Fruit fly (Drosophila melanogaster) whole organism, embryonic: ENCODE data around the gene Doc1.
A peak's percentile ranks its signal among the peaks of the same experiment; 100 is the strongest.

ENCODE experiments used
- CG11398 ChIP-seq: fragments of 200-800 bp; sonication (Bioruptor generic); optimal IDR thresholded peaks from 2 replicates; lab custom pipeline; 2016; ENCODE audit warnings: missing biosample characterization, missing genetic modification characterization
- CG12219 ChIP-seq: fragments of 200-800 bp; sonication (Bioruptor generic); optimal IDR thresholded peaks from 3 replicates; lab custom pipeline; 2018; ENCODE audit warnings: missing biosample characterization, mild to moderate bottlenecking, missing genetic modification characterization
- CG12391 ChIP-seq: fragments of 200-800 bp; sonication (Bioruptor generic); optimal IDR thresholded peaks from 3 replicates; lab custom pipeline; 2018; ENCODE audit warnings: missing biosample characterization, mild to moderate bottlenecking, missing genetic modification characterization, moderate library complexity
- CG15696 ChIP-seq: fragments of 200-800 bp; sonication (Bioruptor generic); optimal IDR thresholded peaks from 2 replicates; lab custom pipeline; 2019; ENCODE audit warnings: missing biosample characterization, mild to moderate bottlenecking, missing genetic modification characterization, moderate library complexity
- CG16815 ChIP-seq: fragments of 200-800 bp; sonication (Bioruptor generic); optimal IDR thresholded peaks from 3 replicates; lab custom pipeline; 2017; ENCODE audit warnings: missing biosample characterization, mild to moderate bottlenecking, missing genetic modification characterization
- CG16863 ChIP-seq: fragments of 200-800 bp; sonication (Bioruptor generic); optimal IDR thresholded peaks from 3 replicates; lab custom pipeline; 2016; ENCODE audit warnings: missing biosample characterization, missing genetic modification characterization
- CG17361 ChIP-seq: fragments of 200-800 bp; sonication (Bioruptor generic); IDR thresholded peaks from 3 replicates; pipeline ENCODE4 v1.3.6; 2022; ENCODE audit warnings: missing biosample characterization, missing genetic modification characterization
- CG17385 ChIP-seq: fragments of 200-800 bp; sonication (Bioruptor generic); optimal IDR thresholded peaks from 3 replicates; lab custom pipeline; 2018; ENCODE audit warnings: missing biosample characterization, mild to moderate bottlenecking, missing genetic modification characterization
- CG17829 ChIP-seq: fragments of 200-800 bp; optimal IDR thresholded peaks from 2 replicates; lab custom pipeline; 2019; ENCODE audit warnings: missing biosample characterization, mild to moderate bottlenecking, missing genetic modification characterization, moderate library complexity
- CG1832 ChIP-seq: fragments of 200-800 bp; sonication (Bioruptor generic); optimal IDR thresholded peaks from 2 replicates; lab custom pipeline; 2017; ENCODE audit warnings: missing biosample characterization, mild to moderate bottlenecking, missing genetic modification characterization, inconsistent platforms
- CG18764 ChIP-seq: fragments of 200-800 bp; sonication (Bioruptor generic); optimal IDR thresholded peaks from 3 replicates; lab custom pipeline; 2016; ENCODE audit warnings: missing biosample characterization, missing genetic modification characterization
- CG30020 ChIP-seq: fragments of 200-800 bp; optimal IDR thresholded peaks from 2 replicates; lab custom pipeline; 2019; ENCODE audit warnings: missing biosample characterization, mild to moderate bottlenecking, missing genetic modification characterization, moderate library complexity
- CG31441 ChIP-seq: fragments of 200-800 bp; sonication (Bioruptor generic); IDR thresholded peaks from 2 replicates; pipeline ENCODE4 v1.3.6; 2022; ENCODE audit warnings: missing biosample characterization, missing genetic modification characterization
- CG32532 ChIP-seq: fragments of 200-800 bp; sonication (Bioruptor generic); IDR thresholded peaks from 2 replicates; pipeline ENCODE4 v1.3.6; 2022; ENCODE audit warnings: missing biosample characterization, missing genetic modification characterization
- CG4730 ChIP-seq: fragments of 200-800 bp; sonication (Bioruptor generic); IDR thresholded peaks from 2 replicates; pipeline ENCODE4 v1.3.6; 2022; ENCODE audit warnings: missing biosample characterization, missing genetic modification characterization
- CG8924 ChIP-seq: fragments of 200-800 bp; optimal IDR thresholded peaks from 3 replicates; lab custom pipeline; 2019; ENCODE audit warnings: missing biosample characterization, mild to moderate bottlenecking, missing genetic modification characterization, moderate library complexity
- CG8944 ChIP-seq: fragments of 200-800 bp; sonication (Bioruptor generic); optimal IDR thresholded peaks from 3 replicates; lab custom pipeline; 2016; ENCODE audit warnings: missing biosample characterization, missing genetic modification characterization
- CG9609 ChIP-seq: fragments of 200-800 bp; sonication (Bioruptor generic); optimal IDR thresholded peaks from 3 replicates; lab custom pipeline; 2016; ENCODE audit warnings: missing biosample characterization, missing genetic modification characterization
- Doc3 ChIP-seq: fragments of 200-800 bp; sonication (Bioruptor generic); IDR thresholded peaks from 3 replicates; pipeline ENCODE4 v1.3.6; 2022; ENCODE audit warnings: missing biosample characterization, missing genetic modification characterization; ENCODE audit not compliant: partially characterized antibody
- HLH4C ChIP-seq: fragments of 200-800 bp; sonication (Bioruptor generic); IDR thresholded peaks from 3 replicates; pipeline ENCODE4 v1.3.6; 2022; ENCODE audit warnings: missing biosample characterization, missing genetic modification characterization; ENCODE audit not compliant: partially characterized antibody
- HLHmδ ChIP-seq: fragments of 200-800 bp; sonication (Bioruptor generic); optimal IDR thresholded peaks from 2 replicates; lab custom pipeline; 2018; ENCODE audit warnings: missing biosample characterization, mild to moderate bottlenecking, missing genetic modification characterization, moderate library complexity
- Hr3 ChIP-seq: fragments of 200-800 bp; sonication (Bioruptor generic); optimal IDR thresholded peaks from 3 replicates; lab custom pipeline; 2016; ENCODE audit warnings: missing biosample characterization, missing genetic modification characterization
- Hr51 ChIP-seq, 2 experiments: fragments of 200-800 bp; sonication (Bioruptor generic); optimal IDR thresholded peaks; 2 replicates in 1 of 2; 3 replicates in 1 of 2; lab custom pipeline; 2016 to 2018; ENCODE audit warnings: missing biosample characterization in 2 of 2, missing genetic modification characterization in 2 of 2, mild to moderate bottlenecking in 1 of 2, moderate library complexity in 1 of 2
- Spps ChIP-seq: fragments of 200-800 bp; sonication (Bioruptor generic); optimal IDR thresholded peaks from 2 replicates; lab custom pipeline; 2018; ENCODE audit warnings: missing biosample characterization, mild to moderate bottlenecking, missing genetic modification characterization
- Trl ChIP-seq, 3 experiments: fragments of >200 bp in 2 of 3; fragments of 200-800 bp in 1 of 3; sonication (Bioruptor generic) in 1 of 3; optimal IDR thresholded peaks; 2 replicates in 1 of 3; 3 replicates in 2 of 3; lab custom pipeline; 2016 to 2017; ENCODE audit warnings: missing biosample characterization in 1 of 3, missing genetic modification characterization in 1 of 3
- Xbp1 ChIP-seq: fragments of 200-800 bp; sonication (Bioruptor generic); optimal IDR thresholded peaks from 3 replicates; lab custom pipeline; 2016; ENCODE audit warnings: missing biosample characterization, mild to moderate bottlenecking, missing genetic modification characterization
- Xrp1 ChIP-seq: fragments of 200-800 bp; sonication (Bioruptor generic); IDR thresholded peaks from 2 replicates; pipeline ENCODE4 v1.3.6; 2022; ENCODE audit warnings: missing biosample characterization, missing genetic modification characterization
- YL-1 ChIP-seq: fragments of 200-800 bp; sonication (Bioruptor generic); optimal IDR thresholded peaks from 3 replicates; lab custom pipeline; 2017; ENCODE audit warnings: missing biosample characterization, mild to moderate bottlenecking, missing genetic modification characterization
- amos ChIP-seq: fragments of 200-800 bp; sonication (Bioruptor generic); IDR thresholded peaks from 2 replicates; pipeline ENCODE4 v1.3.6; 2022; ENCODE audit warnings: missing biosample characterization, missing genetic modification characterization; ENCODE audit not compliant: partially characterized antibody
- bbx ChIP-seq: fragments of 200-800 bp; sonication (Bioruptor generic); IDR thresholded peaks from 2 replicates; pipeline ENCODE4 v1.3.6; 2022; ENCODE audit warnings: missing biosample characterization, missing genetic modification characterization; ENCODE audit not compliant: partially characterized antibody
- bsh ChIP-seq, 2 experiments: fragments of 200-800 bp; sonication (Bioruptor generic); optimal IDR thresholded peaks; 2 replicates each; lab custom pipeline; 2017 to 2018; ENCODE audit warnings: mild to moderate bottlenecking in 2 of 2, missing biosample characterization in 2 of 2, missing genetic modification characterization in 2 of 2, moderate library complexity in 1 of 2
- btn ChIP-seq: fragments of 200-800 bp; sonication (Bioruptor generic); optimal IDR thresholded peaks from 2 replicates; lab custom pipeline; 2016; ENCODE audit warnings: missing biosample characterization, missing genetic modification characterization
- danr ChIP-seq: fragments of 200-800 bp; sonication (Bioruptor generic); IDR thresholded peaks from 2 replicates; pipeline ENCODE4 v1.3.6; 2022; ENCODE audit warnings: missing biosample characterization, missing genetic modification characterization
- dm ChIP-seq: fragments of 200-800 bp; sonication (Bioruptor generic); optimal IDR thresholded peaks from 3 replicates; lab custom pipeline; 2016; ENCODE audit warnings: missing biosample characterization, missing genetic modification characterization
- dpn ChIP-seq, 2 experiments: fragments of 200-800 bp; sonication (Bioruptor generic); optimal IDR thresholded peaks; 3 replicates each; lab custom pipeline; 2016; ENCODE audit warnings: missing biosample characterization in 2 of 2, missing genetic modification characterization in 2 of 2
- dysf ChIP-seq: fragments of 200-800 bp; sonication (Bioruptor generic); IDR thresholded peaks from 3 replicates; pipeline ENCODE4 v1.3.6; 2022; ENCODE audit warnings: missing biosample characterization, missing genetic modification characterization
- esg ChIP-seq: fragments of 200-800 bp; sonication (Bioruptor generic); conservative IDR thresholded peaks from 2 replicates; pipeline ENCODE4 v1.3.6; 2022; ENCODE audit warnings: missing biosample characterization, missing genetic modification characterization
- eyg ChIP-seq: fragments of 200-800 bp; sonication (Bioruptor generic); optimal IDR thresholded peaks from 3 replicates; lab custom pipeline; 2016; ENCODE audit warnings: missing biosample characterization, missing genetic modification characterization
- ftz-f1 ChIP-seq: fragments of 200-800 bp; sonication (Bioruptor generic); optimal IDR thresholded peaks from 2 replicates; lab custom pipeline; 2016; ENCODE audit warnings: missing biosample characterization, missing genetic modification characterization
- gem ChIP-seq: fragments of 200-800 bp; sonication (Bioruptor generic); optimal IDR thresholded peaks from 2 replicates; lab custom pipeline; 2019; ENCODE audit warnings: missing biosample characterization, mild to moderate bottlenecking, missing genetic modification characterization, moderate library complexity
- maf-S ChIP-seq: fragments of 200-800 bp; sonication (Bioruptor generic); optimal IDR thresholded peaks from 2 replicates; lab custom pipeline; 2016; ENCODE audit warnings: missing biosample characterization, missing genetic modification characterization
- nerfin-2 ChIP-seq: fragments of 200-800 bp; sonication (Bioruptor generic); IDR thresholded peaks from 2 replicates; pipeline ENCODE4 v1.3.6; 2022; ENCODE audit warnings: missing biosample characterization, missing genetic modification characterization; ENCODE audit not compliant: partially characterized antibody
- pum ChIP-seq: fragments of 200-800 bp; sonication (Bioruptor generic); optimal IDR thresholded peaks from 2 replicates; lab custom pipeline; 2016; ENCODE audit warnings: missing biosample characterization, missing genetic modification characterization
- sens ChIP-seq: fragments of 200-800 bp; sonication (Bioruptor generic); peaks from one replicate; lab custom pipeline; 2016; ENCODE audit warnings: missing biosample characterization, missing genetic modification characterization
- tgo ChIP-seq: fragments of 200-800 bp; sonication (Bioruptor generic); IDR thresholded peaks from 3 replicates; pipeline ENCODE4 v1.3.6; 2022; ENCODE audit warnings: missing biosample characterization, missing genetic modification characterization
- twi ChIP-seq: fragments of 200-800 bp; optimal IDR thresholded peaks from 2 replicates; lab custom pipeline; 2019; ENCODE audit warnings: missing biosample characterization, mild to moderate bottlenecking, missing genetic modification characterization, moderate library complexity
- vfl ChIP-seq: fragments of 200-800 bp; sonication (Bioruptor generic); optimal IDR thresholded peaks from 2 replicates; lab custom pipeline; 2016; ENCODE audit warnings: missing biosample characterization, missing genetic modification characterization
- vvl ChIP-seq: fragments of 200-800 bp; sonication (Bioruptor generic); IDR thresholded peaks from 2 replicates; pipeline ENCODE4 v1.3.6; 2022; ENCODE audit warnings: missing biosample characterization, missing genetic modification characterization
- wek ChIP-seq: fragments of 200-800 bp; sonication (Bioruptor generic); optimal IDR thresholded peaks from 3 replicates; lab custom pipeline; 2018; ENCODE audit warnings: missing biosample characterization, mild to moderate bottlenecking, missing genetic modification characterization, moderate library complexity
- zfh2 ChIP-seq: fragments of 200-800 bp; sonication (Bioruptor generic); optimal IDR thresholded peaks from 2 replicates; lab custom pipeline; 2016; ENCODE audit warnings: missing biosample characterization, missing genetic modification characterization

Gene Doc1

DNA sequence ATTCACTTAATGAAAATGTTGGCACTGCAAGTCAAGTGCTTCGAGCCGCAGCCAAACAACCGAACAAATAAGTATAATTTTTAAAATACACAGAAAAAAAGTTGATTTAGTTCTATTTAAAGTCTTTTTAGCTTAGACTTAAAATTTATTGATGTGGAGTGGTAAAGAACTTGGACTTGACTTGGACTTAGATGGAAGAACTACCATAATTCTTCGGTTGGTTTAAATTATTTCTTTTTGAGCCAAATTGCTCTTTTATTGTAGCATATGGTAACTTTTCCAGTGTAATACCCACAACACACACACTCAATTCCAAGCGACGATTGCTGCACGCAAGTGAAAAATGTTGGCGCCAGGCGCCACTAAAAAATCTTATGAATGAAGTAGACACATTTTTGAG lies 13.1 kb upstream of the Doc1 start:
- TF ChIP-seq CG9609 (GFP tag; lab: Kevin White, UChicago) (peak; percentile 38), Doc3 (no peak), CG4730 (GFP tag; lab: Robert Waterston, UW) (no peak), esg (peak; percentile 31; the same call in 1 of the 2 replicates), YL-1 (GFP tag; lab: Kevin White, UChicago) (no peak), amos (GFP tag; lab: Robert Waterston, UW) (no peak), CG30020 (tag; lab: Kevin White, UChicago) (no peak), Hr3 (peak; percentile 28), sens (GFP tag; lab: Kevin White, UChicago) (peak; percentile 95), pum (GFP tag; lab: Kevin White, UChicago) (peak; percentile 39), btn (GFP tag; lab: Kevin White, UChicago) (no peak), bbx (GFP tag; lab: Robert Waterston, UW) (no peak), wek (GFP tag; lab: Kevin White, UChicago) (no peak), dm (GFP tag; lab: Kevin White, UChicago) (peak; percentile 23), CG15696 (tag; lab: Kevin White, UChicago) (peak; percentile 59), dpn (GFP tag; optimal IDR thresholded peaks at IDR 0.05; lab: Kevin White, UChicago) (peak; percentile 33 to 48), vvl (peak; percentile 22; the same call in 1 of the 2 replicates), zfh2 (GFP tag; lab: Kevin White, UChicago) (no peak), maf-S (GFP tag; lab: Kevin White, UChicago) (no peak), Hr51 (GFP tag; optimal IDR thresholded peaks at IDR 0.05; lab: Kevin White, UChicago) (peak in 1 of 2 experiments; percentile 27), Xbp1 (peak; percentile 31), CG31441 (GFP tag; lab: Robert Waterston, UW) (peak; percentile 51; the same call in 1 of the 2 replicates), HLHmδ (GFP tag; lab: Kevin White, UChicago) (no peak), dysf (GFP tag; lab: Robert Waterston, UW) (0 out of 3 replicates have a peak, but pooled peaks have one; percentile 10), CG32532 (GFP tag; lab: Robert Waterston, UW) (no peak), HLH4C (no peak), Trl (optimal IDR thresholded peaks at IDR 0.05; lab: Kevin White, UChicago) (no peak), Trl (GFP tag; optimal IDR thresholded peaks at IDR 0.05; lab: Kevin White, UChicago) (peak; percentile 31), CG17361 (GFP tag; lab: Robert Waterston, UW) (0 out of 3 replicates have a peak, but pooled peaks have one; percentile 25), CG11398 (GFP tag; lab: Kevin White, UChicago) (peak; percentile 8), CG8944 (GFP tag; lab: Kevin White, UChicago) (peak; percentile 27), CG8924 (tag; lab: Kevin White, UChicago) (peak; percentile 69), CG1832 (no peak), Xrp1 (GFP tag; lab: Robert Waterston, UW) (peak; percentile 68; the same call in 1 of the 2 replicates), CG16863 (peak; percentile 3), eyg (no peak), CG12391 (tag; lab: Kevin White, UChicago) (peak; percentile 68), CG18764 (GFP tag; lab: Kevin White, UChicago) (no peak), Spps (peak; percentile 26), CG17385 (GFP tag; lab: Kevin White, UChicago) (peak; percentile 6), danr (no peak), CG16815 (GFP tag; lab: Kevin White, UChicago) (peak; percentile 36), CG12219 (peak; percentile 47), gem (peak; percentile 73), ftz-f1 (GFP tag; lab: Kevin White, UChicago) (no peak), nerfin-2 (no peak), CG17829 (tag; lab: Kevin White, UChicago) (peak; percentile 55), tgo (GFP tag; lab: Robert Waterston, UW) (0 out of 3 replicates have a peak, but pooled peaks have one; percentile 37), bsh (GFP tag; optimal IDR thresholded peaks at IDR 0.05; lab: Kevin White, UChicago) (peak in 1 of 2 experiments; percentile 79), twi (tag; lab: Kevin White, UChicago) (peak; percentile 46), vfl (GFP tag; lab: Kevin White, UChicago) (no peak)
